Fruit fly (Drosophila melanogaster): ENCODE data around the gene Ccp84Ad.

Ccp84Ad gene

DNA sequence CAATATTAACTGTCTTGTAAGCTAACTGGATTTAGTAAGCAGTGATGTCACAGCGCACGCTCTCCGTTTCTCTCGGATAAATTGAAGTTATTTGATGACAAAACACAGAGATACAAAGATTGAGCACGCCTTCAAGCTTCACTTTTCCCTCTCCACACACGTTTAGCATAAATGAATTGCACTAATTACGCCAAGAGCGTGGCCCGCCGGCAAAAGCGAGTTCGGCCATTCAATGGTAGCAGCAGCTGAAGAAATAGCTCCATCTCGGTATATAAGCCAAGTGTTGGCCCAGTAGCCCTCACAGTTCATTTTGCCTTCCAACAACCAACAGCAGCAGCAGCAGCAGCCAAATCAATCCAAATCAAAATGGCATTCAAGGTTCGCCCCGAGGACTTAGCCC is at the start of gene Ccp84Ad:
Gene Ccp84Ad (plus strand): TSS at position 301 of the 400 bp plus-strand sequence.
- TF ChIP-seq CTCF (optimal IDR thresholded peaks at IDR 0.05): no peak
- TF ChIP-seq CG8478 (optimal IDR thresholded peaks at IDR 0.05): no peak

DNA sequence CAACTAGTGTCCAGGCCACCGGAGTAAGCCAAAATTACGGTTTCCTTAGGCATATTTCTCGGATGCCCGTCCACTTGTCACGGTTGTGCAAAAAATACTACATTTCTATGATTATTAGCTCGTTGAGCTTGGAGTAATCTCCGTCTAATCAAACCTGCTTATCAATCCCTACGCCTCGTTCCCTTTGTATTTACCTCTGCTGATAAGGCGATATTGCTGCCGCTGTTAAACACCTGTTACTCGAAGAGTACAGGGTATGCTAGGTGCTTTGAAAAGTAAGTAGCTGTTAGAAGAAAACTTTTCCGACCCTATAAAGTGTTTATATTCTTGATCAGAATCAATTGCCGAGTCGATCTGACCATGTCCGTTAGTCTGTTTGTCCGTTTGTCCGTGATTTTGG is 48.2 kb upstream of the Ccp84Ad start, which contains the start of gene Ass:
Gene Ass (minus strand): TSS at position 101 of the 400 bp plus-strand sequence.
- TF ChIP-seq CTCF (optimal IDR thresholded peaks at IDR 0.05): no peak
- no peak for TF ChIP-seq CG8478 (optimal IDR thresholded peaks at IDR 0.05)

DNA sequence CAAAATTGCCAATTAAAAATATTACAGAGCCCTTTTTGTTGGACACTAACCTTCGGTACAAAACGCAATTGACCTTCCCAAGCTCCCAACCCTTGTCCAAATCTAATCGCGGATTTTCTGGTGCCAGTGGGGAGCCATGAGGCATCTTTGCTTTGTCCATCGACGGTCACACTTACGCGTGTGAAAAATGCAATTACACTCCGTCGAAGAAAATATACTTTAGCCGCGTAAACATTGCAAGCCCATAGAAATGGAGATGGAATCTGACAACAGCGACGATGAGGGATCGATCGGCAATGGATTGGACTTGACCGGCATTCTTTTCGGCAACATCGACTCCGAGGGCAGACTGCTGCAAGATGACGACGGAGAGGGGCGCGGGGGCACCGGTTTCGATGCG is 45.8 kb upstream of the Ccp84Ad start, which contains the start of gene Taf1:
Gene Taf1 (plus strand): TSS at position 150 of the 400 bp plus-strand sequence.
- TF ChIP-seq CTCF (optimal IDR thresholded peaks at IDR 0.05) (peak; percentile 57 to 69), CG8478 (optimal IDR thresholded peaks at IDR 0.05) (no peak)

DNA sequence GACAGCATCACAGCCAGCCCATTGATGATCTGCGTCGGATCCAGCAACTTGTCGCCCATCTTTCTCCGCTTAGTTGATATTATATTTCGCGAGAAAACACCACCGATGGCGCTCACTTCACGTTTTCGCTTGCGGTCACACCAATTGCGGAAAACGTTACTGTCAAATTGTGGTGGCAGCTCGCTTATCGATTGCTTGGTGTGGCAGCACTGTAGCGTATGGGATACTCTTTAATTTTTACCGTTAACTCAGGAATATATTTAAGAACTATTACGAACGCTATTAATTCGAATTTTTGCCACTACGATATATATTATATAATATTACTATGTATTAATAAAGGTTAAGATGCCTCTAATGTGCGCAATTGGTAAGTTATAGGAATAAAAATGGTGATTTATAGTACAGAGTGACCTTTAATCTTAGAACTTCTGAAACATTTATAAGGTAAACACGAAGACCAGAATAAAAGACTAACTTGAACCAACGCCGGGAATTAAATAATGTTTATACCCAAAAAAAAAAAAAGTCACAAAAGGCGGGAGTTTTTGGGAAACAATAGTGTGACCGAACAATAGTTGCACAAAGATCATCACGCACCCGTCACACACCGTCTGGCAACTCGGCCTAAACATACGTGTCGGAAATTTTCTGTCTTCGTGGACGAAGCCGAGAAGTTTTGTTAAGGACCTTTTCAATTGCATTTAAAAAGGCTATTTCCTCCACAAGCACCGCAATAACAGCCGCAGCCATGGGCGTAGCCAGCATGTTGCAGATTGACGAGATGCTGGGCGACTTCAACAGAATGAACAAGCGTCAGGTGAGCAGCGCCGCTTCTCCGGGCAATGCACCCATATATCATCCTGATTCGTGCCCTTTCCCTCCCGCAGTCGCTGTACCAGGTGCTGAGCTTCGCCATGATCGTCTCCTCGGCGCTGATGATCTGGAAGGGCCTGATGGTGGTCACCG is 35.0 kb upstream of the Ccp84Ad start, which contains the start of the genes CG1307 and twr:
Gene CG1307 (minus strand): TSS at position 165 of the 969 bp plus-strand sequence.
Gene twr (plus strand): TSS at position 605 of the 969 bp plus-strand sequence.
- TF ChIP-seq CTCF (optimal IDR thresholded peaks at IDR 0.05) (peak; percentile 6 to 56), CG8478 (optimal IDR thresholded peaks at IDR 0.05) (no peak)

DNA sequence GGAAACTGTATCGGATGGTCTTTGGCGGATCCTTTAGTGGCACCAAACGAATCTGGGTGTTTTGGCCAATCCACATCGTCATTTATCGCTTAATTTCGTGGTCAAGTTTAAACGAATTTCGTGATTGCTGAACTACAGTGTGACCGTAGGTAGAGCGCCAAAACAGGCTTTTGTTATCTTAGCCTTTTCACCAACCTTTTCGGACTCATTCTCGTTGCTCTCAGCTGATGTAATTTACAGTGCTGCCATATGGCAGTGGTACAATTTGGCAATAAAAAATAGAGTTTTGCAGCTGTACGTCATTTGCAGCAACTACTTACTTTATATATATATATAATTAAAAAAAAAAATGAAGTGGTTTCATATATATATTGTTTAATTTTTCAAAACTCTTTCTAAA is 32.6 kb upstream of the Ccp84Ad start, which contains the start of gene agt:
Gene agt (minus strand): TSS at position 160 of the 400 bp plus-strand sequence.
- TF ChIP-seq CG8478 (optimal IDR thresholded peaks at IDR 0.05) (no peak), CTCF (optimal IDR thresholded peaks at IDR 0.05) (peak; percentile 70 to 74)

DNA sequence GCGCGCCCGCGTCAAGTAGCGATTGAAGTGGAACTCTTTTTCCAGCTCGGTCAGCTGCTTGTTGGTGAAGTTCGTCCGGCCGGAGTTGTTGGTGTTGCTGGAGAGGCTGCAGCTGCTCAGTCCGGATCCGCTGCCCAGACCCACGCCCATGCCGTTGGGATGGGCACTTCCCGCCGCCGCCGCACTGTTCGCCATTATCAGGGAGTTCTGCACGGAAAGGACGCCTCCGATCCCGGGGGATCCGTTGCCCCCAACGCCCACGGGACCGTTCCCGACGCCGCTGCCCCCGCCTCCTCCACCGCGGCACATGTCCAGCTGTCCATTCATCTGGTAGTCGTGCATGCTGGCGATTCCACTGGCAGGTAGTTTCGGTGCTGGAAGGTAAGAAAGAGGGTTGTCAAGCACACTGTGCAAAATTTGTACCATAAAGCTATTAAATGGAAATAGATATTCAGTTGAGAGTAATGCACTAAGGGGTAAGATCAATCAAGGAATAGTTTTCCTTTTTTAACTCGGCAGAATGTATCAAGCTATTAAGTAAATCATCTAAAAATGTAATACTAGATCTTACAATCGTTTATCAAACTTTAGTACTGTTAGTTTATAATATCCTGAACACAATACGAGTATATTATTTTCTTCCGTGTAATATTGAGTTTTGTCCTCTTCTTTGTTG is 29.8 kb upstream of the Ccp84Ad start:
- TF ChIP-seq CG8478 (optimal IDR thresholded peaks at IDR 0.05) (no peak), CTCF (optimal IDR thresholded peaks at IDR 0.05) (no peak)

DNA sequence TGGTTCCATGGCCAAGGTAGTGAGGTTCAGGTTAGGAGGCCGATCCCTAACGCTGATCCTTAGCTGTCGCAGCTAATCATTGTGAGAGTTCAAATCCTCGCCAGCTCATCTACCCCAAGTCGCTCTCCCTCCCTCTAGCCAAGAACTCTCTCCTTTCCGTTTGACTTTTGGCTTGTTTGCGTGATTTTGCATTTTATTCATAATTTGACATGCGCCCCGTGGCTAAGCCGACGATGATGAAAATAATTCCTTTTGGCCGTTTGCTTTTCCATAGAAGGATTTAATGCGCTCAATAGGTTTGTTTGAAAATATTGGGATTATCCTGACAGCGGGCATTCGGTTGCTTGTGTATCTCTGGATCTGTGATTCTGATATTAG is 29.3 kb upstream of the Ccp84Ad start:
- TF ChIP-seq CG8478 (optimal IDR thresholded peaks at IDR 0.05) (no peak), CTCF (optimal IDR thresholded peaks at IDR 0.05) (no peak)

DNA sequence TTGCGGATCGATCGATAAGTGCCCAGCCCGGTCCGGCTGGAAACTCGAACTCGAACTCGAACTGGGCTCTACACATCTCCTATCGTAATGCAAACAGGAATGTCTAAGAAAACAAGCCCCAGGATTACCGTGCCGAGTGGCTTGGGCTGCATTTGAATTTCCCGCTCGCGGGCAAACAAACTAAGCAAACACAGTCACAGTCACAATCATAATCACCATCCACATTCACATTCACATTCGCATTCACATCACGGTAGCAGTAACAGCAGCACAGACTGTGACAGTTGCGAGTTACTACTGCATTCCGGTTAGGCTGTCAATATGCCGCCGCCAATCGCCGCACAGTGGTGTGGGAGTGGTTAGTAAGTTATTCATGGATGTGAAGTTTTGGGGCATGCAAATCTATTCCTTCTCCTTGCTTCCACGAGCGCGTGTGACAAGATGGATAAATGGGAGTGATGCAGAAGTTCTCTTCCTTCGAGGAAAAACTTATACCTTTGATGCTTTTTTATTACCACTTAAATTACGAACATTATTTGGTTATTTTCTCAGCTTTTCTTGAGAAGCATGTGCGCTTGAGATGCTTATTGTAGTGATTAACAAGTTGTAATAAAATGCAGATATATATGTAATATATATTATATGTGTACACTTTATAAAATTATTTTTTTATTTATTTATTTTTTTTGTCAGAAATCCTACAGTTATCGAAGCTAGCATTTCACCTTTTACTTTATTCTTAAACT is 28.0 kb upstream of the Ccp84Ad start:
- TF ChIP-seq CTCF (optimal IDR thresholded peaks at IDR 0.05) (no peak), CG8478 (optimal IDR thresholded peaks at IDR 0.05) (no peak)

DNA sequence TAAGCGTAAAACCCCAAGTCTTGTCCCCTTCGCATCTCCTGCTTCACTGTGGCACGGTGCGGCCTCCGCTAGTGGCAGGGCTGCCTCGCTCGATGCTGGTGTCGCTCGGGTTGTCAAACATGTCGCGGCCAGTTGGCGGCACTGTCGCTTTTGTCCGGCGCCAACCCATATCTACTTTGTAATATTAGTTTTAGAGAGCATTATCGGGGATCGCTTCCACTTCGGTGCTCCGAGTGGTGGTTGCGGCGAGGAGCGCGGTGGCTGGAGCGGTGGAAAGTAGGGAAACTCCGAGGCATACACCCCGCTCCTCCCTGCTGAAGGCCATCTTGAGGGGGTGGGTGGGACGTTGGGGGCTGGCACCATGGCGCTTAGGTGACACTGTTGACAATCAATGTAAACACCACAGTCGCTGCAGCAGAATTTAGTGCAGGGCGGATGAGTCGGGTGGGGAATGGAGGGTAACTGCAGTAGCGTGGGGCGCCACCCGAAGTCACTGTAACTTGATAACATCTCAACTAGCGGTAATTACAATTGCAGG is 27.3 kb upstream of the Ccp84Ad start:
- no peak for TF ChIP-seq CTCF (optimal IDR thresholded peaks at IDR 0.05)
- no peak for TF ChIP-seq CG8478 (optimal IDR thresholded peaks at IDR 0.05)

DNA sequence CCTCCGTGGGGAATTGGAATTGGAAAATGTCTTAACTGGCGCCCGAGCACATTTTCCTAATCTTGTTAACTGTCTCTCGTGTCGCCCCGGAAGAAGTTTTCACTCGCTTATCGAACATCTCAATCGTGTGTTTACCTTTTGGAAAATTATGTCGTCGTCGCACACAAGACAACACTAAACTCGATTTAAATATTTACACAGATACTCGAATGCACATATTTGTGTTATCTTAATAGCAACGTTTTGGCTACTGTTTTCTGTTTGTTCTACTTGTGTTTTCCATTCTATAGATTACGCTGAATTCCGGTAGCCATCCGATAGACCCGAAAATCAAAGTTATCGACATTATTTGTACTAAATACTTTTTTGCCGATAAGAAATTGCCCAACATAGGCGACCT is 25.3 kb upstream of the Ccp84Ad start:
- TF ChIP-seq CTCF (optimal IDR thresholded peaks at IDR 0.05) (no peak), CG8478 (optimal IDR thresholded peaks at IDR 0.05) (no peak)

DNA sequence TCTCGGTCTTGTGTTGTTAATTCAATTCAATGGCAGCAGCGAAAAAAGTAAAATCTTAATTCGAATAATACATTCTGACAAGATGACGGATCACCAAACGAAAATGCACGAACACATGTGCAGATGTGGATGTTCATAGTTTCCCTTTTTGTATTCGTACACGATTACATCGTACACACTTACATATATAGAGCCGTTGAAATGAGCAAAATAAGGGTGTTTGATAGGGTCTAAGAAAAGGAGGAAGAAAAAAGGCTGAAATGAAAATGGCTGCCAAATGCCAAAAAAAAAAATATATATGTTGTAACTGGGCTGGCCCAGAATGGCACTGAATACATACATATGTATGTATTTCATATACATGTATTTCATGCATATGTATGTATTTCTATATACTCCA is 24.3 kb upstream of the Ccp84Ad start:
- TF ChIP-seq CTCF (optimal IDR thresholded peaks at IDR 0.05) (no peak), CG8478 (optimal IDR thresholded peaks at IDR 0.05) (no peak)

DNA sequence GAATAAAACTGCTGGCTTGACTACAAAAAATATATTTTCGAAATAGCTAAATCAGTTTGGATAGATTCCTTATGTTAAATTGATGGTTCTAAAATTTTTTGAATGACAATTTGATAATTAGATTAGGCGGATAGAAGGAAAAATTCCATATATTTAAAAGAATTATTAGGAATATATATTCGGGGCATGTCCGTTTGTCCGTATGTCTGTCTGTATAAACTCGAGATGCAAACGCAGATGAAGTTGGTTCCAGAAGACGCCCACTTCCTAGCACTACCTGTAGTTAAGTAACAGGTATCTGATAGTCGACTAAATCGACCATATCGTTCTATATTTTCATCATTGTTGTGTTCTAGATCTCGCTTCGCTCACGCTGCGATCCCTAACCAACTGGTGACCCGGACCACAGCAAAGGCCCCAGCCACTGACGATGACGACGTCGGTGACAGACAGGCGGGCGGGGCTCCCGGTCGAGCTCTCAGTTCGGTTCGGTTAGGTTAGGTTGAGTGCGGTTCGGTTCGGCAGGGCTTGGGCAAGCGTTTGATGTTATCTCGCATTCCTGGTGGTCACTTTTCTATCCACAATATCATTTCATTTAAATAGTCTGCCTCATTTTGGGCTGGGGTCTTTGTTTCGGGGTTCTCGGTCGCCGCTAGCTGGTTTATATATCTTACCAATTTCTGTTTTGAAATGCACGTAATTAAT is 20.1 kb upstream of the Ccp84Ad start:
- TF ChIP-seq CG8478 (optimal IDR thresholded peaks at IDR 0.05) (no peak), CTCF (optimal IDR thresholded peaks at IDR 0.05) (no peak)

DNA sequence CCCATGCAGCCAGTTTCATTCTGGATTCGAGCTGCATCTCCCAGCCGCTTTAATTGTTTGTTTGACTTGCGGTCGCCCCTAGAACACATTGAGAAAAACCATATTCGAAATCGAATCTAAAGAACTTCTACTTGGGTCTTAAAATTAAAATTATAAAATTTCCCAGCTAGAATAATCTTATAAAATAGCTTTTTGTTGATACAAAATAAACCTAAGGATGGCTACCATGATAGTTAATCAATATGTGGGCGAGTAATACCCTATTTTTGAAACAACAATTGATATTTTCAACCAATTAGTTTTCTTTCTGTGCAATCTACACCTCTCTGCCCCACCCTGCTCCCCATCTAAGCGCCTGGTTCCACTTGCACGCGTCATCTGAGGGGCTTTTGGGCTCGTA is 18.0 kb upstream of the Ccp84Ad start:
- TF ChIP-seq CTCF (optimal IDR thresholded peaks at IDR 0.05) (no peak), CG8478 (optimal IDR thresholded peaks at IDR 0.05) (no peak)

DNA sequence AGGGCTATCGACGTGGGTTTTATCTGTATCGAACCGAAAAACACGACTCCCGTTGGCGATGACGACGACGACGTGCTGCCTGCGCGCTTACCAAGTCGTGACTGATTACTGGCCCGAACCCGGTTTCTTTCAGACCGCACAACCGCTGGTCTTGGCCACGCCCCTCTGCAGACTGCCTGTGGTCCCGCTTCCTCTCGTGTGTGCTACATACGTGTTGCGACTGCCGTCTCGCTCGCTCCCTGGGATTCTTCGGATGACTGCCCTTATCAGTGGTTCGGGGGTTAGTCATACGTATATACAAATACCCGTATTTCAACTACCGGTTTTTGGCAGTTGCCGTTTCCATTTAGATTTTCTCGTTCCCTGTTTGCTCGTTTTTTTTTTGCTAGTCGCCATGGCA is 14.1 kb upstream of the Ccp84Ad start, which contains the start of gene lab:
Gene lab (minus strand): TSS at position 111 of the 400 bp plus-strand sequence.
- TF ChIP-seq CTCF (optimal IDR thresholded peaks at IDR 0.05) (peak in 1 of 2 experiments; percentile 18), CG8478 (optimal IDR thresholded peaks at IDR 0.05) (no peak)
